Fruit fly (Drosophila melanogaster) Kc167 (cell line): Measurements from ENCODE around the gene CG17327.

Experiments
- Myc ChIP-seq: fragments of >200 bp; optimal IDR thresholded peaks from 2 replicates; lab custom pipeline; 2017; ENCODE audit warnings: missing external identifiers
- Sin3A ChIP-seq: fragments of >200 bp; optimal IDR thresholded peaks from 2 replicates; lab custom pipeline; 2018; ENCODE audit warnings: missing external identifiers
- h ChIP-seq: fragments of >200 bp; optimal IDR thresholded peaks from 3 replicates; lab custom pipeline; 2018; ENCODE audit warnings: missing external identifiers
- insv ChIP-seq: fragments of >200 bp; optimal IDR thresholded peaks from 3 replicates; lab custom pipeline; 2018; ENCODE audit warnings: missing external identifiers
- psq ChIP-seq: fragments of >200 bp; optimal IDR thresholded peaks from 2 replicates; lab custom pipeline; 2017; ENCODE audit warnings: missing external identifiers
- ttk ChIP-seq: sonication (Bioruptor generic); optimal IDR thresholded peaks from 2 replicates; lab custom pipeline; 2017; ENCODE audit warnings: missing external identifiers

The CG17327 gene

DNA sequence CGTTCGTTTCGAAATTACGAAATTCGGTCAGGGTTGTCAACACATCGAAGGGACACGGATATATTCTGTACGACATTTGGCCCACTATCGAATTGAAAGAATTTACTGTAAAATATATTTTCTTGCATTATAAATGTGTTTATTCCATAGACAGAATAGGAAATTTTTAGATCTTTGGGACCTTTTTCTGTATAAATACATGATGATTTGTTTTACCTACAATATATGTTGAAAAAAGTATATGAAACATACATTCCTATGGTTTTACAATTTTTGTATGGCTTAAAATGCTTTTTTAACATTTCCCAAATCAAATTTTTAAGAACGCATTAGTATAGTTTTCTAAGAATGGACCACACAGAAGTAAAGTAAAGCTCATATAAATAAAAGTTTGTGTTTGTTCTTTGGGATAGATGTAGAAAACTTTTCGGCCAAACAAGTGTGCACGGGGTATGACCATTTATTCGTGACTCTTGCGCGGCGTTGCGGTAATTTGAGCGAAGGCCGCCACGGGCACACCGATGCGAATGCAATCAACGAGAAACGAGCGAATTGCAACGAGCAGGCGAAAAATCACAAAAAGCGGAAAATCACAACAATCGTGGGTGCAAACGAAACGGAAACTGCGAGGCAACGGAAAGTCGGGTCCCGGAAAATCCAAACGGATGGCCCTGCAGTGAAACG, at the start of gene CG17327, which contains the start of the genes CG44194 and CG7518:
Gene CG17327, minus strand, starts transcription at position 177 of the 684 bp plus-strand sequence.
Gene CG44194, minus strand, starts transcription at position 177 of the 684 bp plus-strand sequence.
Gene CG7518, plus strand, starts transcription at position 540 of the 684 bp plus-strand sequence.
- TF ChIP-seq insv (lab: Kevin White, UChicago) (no peak), Sin3A (no peak), ttk (no peak), psq (no peak), Myc (lab: Kevin White, UChicago) (no peak), h (lab: Kevin White, UChicago) (no peak)

DNA sequence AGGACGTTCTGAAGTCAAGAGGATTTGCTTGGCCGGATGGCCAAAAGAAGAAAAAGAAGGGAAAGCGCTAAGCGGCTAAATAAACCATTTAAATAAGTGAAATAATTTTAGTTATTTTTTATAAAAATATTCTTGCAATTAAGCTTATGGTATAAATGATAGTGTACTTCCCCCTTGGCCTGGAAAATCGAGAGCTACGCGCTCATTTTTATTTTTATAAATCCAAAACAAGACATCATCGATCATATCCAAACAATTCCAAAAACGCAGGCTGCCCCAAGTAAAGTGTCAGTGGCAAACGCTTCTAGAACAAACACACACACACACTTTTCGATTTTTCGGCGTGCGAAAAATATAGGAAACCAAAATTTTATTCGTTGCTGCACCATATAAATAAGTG, 46.9 kb upstream of the CG17327 start, which contains the start of gene Hsc70-2:
Gene Hsc70-2, plus strand, starts transcription at position 301 of the 400 bp plus-strand sequence.
- TF ChIP-seq ttk: no peak

DNA sequence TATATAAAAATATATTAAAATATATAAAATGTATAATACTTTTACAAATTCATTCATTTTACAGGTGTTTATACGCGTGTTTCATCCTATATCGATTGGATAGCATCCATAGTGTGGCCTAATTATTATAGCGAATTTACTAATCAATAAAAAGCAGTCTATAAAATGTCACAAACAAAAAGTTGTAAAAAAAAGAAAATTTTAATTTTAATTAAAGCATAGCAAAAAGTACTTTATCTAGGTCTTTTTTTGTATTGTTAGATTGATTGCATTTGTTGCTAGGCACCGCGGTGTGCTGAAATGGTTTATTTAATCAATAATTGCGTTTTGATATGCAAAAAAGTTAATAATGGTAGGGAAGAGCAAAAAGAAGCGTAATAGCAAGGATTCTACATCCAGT, 46.3 kb upstream of the CG17327 start, which contains the start of gene CG45122:
Gene CG45122, plus strand, starts transcription at position 301 of the 400 bp plus-strand sequence.
- TF ChIP-seq h (lab: Kevin White, UChicago) (no peak), ttk (no peak), Myc (lab: Kevin White, UChicago) (no peak), psq (no peak), Sin3A (no peak), insv (lab: Kevin White, UChicago) (no peak)

DNA sequence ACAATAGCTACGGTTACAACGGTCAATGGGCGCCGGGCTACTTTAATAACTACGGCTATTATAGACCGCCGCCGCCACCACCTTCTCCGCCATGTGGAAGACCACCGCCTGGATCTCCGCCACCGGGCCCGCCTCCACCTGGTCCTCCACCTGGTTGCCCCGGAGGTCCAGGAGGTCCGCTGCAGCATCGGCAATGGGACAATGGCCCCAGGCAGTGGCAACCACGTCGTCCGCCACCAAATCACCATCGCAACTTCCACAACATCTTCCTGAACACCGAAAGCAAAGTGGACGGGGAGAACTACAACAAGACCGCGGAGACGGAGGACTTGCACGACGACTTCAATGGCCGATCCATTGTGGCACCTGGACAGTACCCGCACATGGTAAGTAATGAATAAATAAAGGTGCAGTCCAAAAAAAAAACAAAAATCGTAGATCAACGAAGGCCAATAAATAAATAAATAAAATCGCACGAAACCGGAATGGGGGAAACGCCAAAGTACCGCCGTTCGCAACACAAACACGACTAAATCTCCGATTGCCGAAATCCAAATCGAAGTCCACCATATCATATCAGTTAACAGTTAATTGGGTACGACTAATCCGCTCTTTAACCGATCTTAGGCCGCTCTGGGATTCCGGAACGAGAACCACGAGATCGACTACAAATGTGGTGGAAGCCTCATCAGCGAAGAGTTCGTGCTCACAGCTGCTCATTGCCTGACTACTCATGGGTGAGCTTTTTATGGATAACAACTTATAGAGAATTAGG, 44.9 kb upstream of the CG17327 start, which contains the start of gene snk:
Gene snk, minus strand, starts transcription at position 513 of the 775 bp plus-strand sequence.
- TF ChIP-seq psq (no peak), insv (lab: Kevin White, UChicago) (no peak), Myc (lab: Kevin White, UChicago) (no peak), Sin3A (no peak), h (lab: Kevin White, UChicago) (no peak), ttk (no peak)

DNA sequence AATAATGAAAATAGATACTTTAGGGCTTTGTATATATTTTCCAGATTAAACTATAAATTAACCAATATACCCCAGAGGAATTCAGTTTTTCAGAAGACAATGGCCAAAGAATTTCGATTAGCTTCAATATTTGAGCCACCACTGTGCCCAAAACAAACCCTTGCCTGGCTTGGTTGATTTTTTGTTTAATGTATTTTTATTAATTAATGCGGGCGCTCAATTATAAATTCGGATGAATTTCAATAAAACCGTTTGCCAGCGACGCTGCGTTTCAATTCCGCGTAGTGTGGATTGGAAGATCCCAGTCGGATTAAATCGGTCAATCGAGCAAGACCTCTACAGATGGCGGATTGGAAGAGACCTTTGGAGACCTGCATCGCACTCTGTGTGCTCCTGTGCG, 44.2 kb upstream of the CG17327 start, which contains the start of gene CG11670:
Gene CG11670, plus strand, starts transcription at position 301 of the 400 bp plus-strand sequence.
- TF ChIP-seq Sin3A (no peak), psq (no peak), ttk (no peak), h (lab: Kevin White, UChicago) (no peak), insv (lab: Kevin White, UChicago) (no peak), Myc (lab: Kevin White, UChicago) (no peak)

DNA sequence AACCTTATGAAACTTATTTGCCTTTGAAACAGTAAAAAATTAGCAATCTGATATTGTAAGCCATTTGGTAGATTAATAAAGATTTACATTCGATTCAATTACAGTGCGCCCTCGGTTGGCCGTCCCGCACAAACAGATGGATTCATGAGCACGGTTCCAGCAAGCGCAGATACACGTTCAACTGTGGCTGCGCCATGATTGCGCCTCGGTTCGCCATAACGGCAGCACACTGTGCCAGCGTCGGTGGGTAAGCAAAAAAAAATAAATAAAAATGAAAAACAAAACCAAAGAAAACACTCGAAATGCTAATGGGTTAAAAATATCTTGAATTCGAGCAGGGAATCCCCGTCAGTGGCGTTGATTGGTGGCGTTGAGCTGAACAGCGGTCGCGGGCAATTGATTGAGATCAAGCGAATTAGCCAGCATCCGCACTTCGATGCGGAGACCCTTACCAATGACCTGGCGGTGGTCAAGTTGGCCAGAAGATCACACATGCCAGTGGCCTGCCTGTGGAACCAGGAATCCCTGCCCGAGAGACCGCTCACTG, 41.6 kb upstream of the CG17327 start:
- no peak for TF ChIP-seq Sin3A
- no peak for TF ChIP-seq ttk
- TF ChIP-seq insv (lab: Kevin White, UChicago): no peak
- no peak for TF ChIP-seq Myc (lab: Kevin White, UChicago)
- no peak for TF ChIP-seq h (lab: Kevin White, UChicago)
- no peak for TF ChIP-seq psq

DNA sequence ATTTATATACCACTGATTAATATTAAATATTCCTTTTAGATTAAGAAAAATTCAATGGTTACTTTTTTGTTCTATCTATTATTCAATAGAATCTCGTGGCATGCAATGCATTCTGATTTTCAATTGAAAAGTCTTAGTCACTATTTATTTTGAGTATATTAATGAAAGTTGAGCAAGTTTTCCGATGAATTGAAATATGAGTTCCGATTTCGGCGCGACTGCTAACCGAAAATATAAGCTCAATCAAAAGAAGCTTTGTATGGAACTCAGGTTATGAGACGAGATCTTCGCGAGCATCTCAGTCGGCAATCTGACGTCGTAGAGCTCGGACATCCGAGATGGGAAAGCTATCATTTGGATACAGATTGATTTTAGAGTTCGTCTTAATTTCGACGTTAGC, 40.5 kb upstream of the CG17327 start, which contains the start of gene CG11668:
Gene CG11668, plus strand, starts transcription at position 301 of the 400 bp plus-strand sequence.
- no peak for TF ChIP-seq h (lab: Kevin White, UChicago)
- TF ChIP-seq insv (lab: Kevin White, UChicago): no peak
- TF ChIP-seq Myc (lab: Kevin White, UChicago): no peak
- TF ChIP-seq ttk: no peak
- TF ChIP-seq psq: no peak

DNA sequence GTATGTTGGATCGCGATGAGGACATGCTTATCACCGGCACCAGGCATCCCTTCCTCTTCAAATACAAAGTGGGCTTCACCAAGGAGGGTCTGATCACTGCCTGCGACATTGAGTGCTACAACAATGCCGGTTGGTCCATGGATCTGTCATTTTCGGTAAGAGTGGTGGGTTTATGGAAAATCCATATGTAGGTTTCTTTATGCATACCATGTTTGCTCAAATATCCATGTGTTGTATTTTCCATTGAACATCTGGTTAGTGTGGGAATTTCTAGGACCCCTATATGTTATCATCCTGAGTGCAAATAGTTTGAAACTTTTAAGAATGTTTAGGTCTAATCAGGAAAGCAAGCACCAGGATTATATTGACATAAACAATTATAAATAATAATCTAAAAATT, 38.5 kb upstream of the CG17327 start:
- TF ChIP-seq Sin3A (no peak), ttk (no peak), Myc (lab: Kevin White, UChicago) (no peak), insv (lab: Kevin White, UChicago) (no peak), psq (no peak), h (lab: Kevin White, UChicago) (no peak)

DNA sequence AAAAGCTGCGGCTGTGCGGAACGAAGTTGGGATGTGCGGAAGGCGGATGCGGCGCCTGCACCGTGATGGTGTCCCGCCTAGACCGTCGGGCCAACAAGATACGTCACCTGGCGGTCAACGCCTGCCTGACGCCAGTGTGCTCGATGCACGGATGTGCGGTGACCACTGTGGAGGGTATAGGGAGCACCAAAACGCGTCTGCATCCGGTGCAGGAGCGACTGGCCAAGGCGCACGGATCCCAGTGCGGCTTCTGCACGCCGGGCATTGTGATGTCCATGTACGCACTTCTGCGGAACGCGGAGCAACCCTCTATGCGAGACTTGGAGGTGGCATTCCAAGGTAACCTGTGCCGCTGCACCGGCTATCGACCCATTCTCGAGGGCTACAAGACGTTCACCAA, 36.1 kb upstream of the CG17327 start:
- TF ChIP-seq insv (lab: Kevin White, UChicago): no peak
- no peak for TF ChIP-seq Sin3A
- TF ChIP-seq ttk: no peak
- no peak for TF ChIP-seq h (lab: Kevin White, UChicago)
- no peak for TF ChIP-seq Myc (lab: Kevin White, UChicago)
- TF ChIP-seq psq: no peak

DNA sequence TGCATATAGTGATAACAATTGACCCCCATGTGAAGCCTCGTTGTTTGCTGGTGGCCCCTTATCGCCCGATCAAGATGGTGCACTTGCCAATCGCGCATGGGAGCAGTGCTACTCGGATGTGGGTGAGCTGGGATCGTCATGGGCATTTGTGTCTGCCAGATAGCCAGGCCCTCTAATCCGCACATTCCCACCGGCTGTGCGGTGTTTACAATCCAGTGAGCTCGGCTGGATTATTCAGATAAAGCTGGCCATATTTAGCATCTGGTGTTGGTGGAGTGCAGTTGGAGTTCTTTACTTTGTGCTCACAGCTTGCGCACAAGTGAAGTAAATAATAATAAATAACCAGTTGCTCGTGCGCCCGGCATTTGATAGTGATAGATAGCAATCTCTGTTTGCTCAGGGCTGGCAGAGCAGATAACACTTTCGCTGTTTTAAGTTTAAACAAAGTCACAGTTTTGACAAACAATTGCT, 35.5 kb upstream of the CG17327 start:
- TF ChIP-seq Myc (lab: Kevin White, UChicago): no peak
- no peak for TF ChIP-seq insv (lab: Kevin White, UChicago)
- no peak for TF ChIP-seq psq
- no peak for TF ChIP-seq h (lab: Kevin White, UChicago)
- no peak for TF ChIP-seq Sin3A
- no peak for TF ChIP-seq ttk

DNA sequence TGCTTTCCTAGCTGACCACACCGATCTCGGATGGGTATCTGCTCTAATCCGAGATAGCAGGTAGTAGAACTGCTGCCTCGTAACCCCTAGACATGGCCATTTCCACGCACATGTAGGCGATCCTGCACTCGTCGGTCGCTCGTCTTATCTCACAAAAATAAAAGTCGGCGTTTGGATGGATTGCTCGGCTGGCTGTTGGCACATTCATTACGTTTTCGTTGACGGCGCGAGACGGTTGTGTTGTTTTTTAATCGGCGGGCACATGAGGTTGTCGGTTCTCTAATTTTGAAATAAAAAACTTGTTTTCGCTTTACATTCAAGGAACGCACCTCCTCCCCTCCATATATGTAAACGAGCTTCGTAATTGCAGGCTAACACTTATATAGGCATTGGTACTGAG, 34.8 kb upstream of the CG17327 start, which contains the start of gene ry:
Gene ry, plus strand, starts transcription at position 206 of the 400 bp plus-strand sequence.
- no peak for TF ChIP-seq h (lab: Kevin White, UChicago)
- TF ChIP-seq psq: no peak
- no peak for TF ChIP-seq Sin3A
- TF ChIP-seq ttk: no peak
- TF ChIP-seq insv (lab: Kevin White, UChicago): no peak
- TF ChIP-seq Myc (lab: Kevin White, UChicago): no peak
